Fruit fly (Drosophila melanogaster) whole organism, prepupa: ENCODE data around the gene Fst.

ENCODE experiments used
- CG16779 ChIP-seq: fragments of 200-800 bp; sonication (Bioruptor generic); optimal IDR thresholded peaks from 3 replicates; lab custom pipeline; 2017; ENCODE audit warnings: missing biosample characterization, mild to moderate bottlenecking, missing genetic modification characterization
- cyc ChIP-seq: fragments of 200-800 bp; sonication (Bioruptor generic); optimal IDR thresholded peaks from 3 replicates; lab custom pipeline; 2016; ENCODE audit warnings: missing biosample characterization, missing genetic modification characterization

dm6 chr3R:9637361-9637760 is 8.6 kb downstream of the Fst start, which contains the start of gene Scm:
- TF ChIP-seq cyc (GFP tag; lab: Kevin White, UChicago) (no peak), CG16779 (no peak)
